Worm (Caenorhabditis elegans) whole organism, L3 larva: ENCODE measurements around the gene lgc-50.
A peak's percentile ranks its signal among the peaks of the same experiment; 100 is the strongest.

Source experiments
- ZK546.5 ChIP-seq: sonication (generic microtip); optimal IDR thresholded peaks from 2 replicates; lab custom pipeline; 2017; ENCODE audit warnings: missing biosample characterization, missing genetic modification characterization
- ceh-16 ChIP-seq: sonication (generic microtip); optimal IDR thresholded peaks from 2 replicates; lab custom pipeline; 2017; ENCODE audit warnings: missing biosample characterization, missing genetic modification characterization
- elt-2 ChIP-seq: sonication (generic microtip); optimal IDR thresholded peaks from 2 replicates; lab custom pipeline; 2016; ENCODE audit warnings: missing genetic modification reagents, mild to moderate bottlenecking, missing genetic modification characterization, missing compliant biosample characterization
- fkh-2 ChIP-seq: fragments of 150-350 bp; optimal IDR thresholded peaks from 2 replicates; lab custom pipeline; 2014; ENCODE audit warnings: missing biosample characterization, missing genetic modification reagents, missing genetic modification characterization
- nhr-11 ChIP-seq: fragments of 150-350 bp; optimal IDR thresholded peaks from 2 replicates; lab custom pipeline; 2014; ENCODE audit warnings: missing biosample characterization, missing genetic modification characterization
- nhr-25 ChIP-seq: sonication (generic microtip); optimal IDR thresholded peaks from 2 replicates; lab custom pipeline; 2017; ENCODE audit warnings: missing biosample characterization, missing genetic modification characterization
- pqm-1 ChIP-seq: fragments of 150-350 bp; optimal IDR thresholded peaks from 2 replicates; lab custom pipeline; 2017; ENCODE audit warnings: missing biosample characterization, missing genetic modification characterization, inconsistent platforms
- ztf-11 ChIP-seq: fragments of 150-350 bp; optimal IDR thresholded peaks from 2 replicates; lab custom pipeline; 2014; ENCODE audit warnings: missing biosample characterization, missing genetic modification characterization
- ztf-4 ChIP-seq: fragments of 150-350 bp; optimal IDR thresholded peaks from 2 replicates; lab custom pipeline; 2014; ENCODE audit warnings: missing biosample characterization, missing genetic modification characterization

ce11 chrIII:7353871-7354270 is 41.4 kb downstream of the lgc-50 start, which contains the start of gene F08F8.9:
- no peak for TF ChIP-seq nhr-25 (tag; lab: Kevin White, UChicago)
- no peak for TF ChIP-seq nhr-11
- no peak for TF ChIP-seq ztf-4 (tag; lab: Kevin White, UChicago)
- TF ChIP-seq ceh-16 (tag; lab: Kevin White, UChicago), result no peak
- TF ChIP-seq fkh-2 (tag; lab: Kevin White, UChicago), result no peak
- no peak for TF ChIP-seq ztf-11 (tag; lab: Kevin White, UChicago)
- peak; percentile 1 for TF ChIP-seq elt-2 (tag; lab: Kevin White, UChicago)
- no peak for TF ChIP-seq pqm-1 (tag; lab: Kevin White, UChicago)
- no peak for TF ChIP-seq ZK546.5
